Worm (Caenorhabditis elegans) whole organism, young adult: ENCODE data around the gene swan-2.

ENCODE experiments used
- C06A6.2 ChIP-seq: fragments of 200-800 bp; sonication (Bioruptor generic); conservative IDR thresholded peaks from 2 replicates; pipeline ENCODE4 v1.3.6; 2022; ENCODE audit warnings: missing genetic modification characterization, missing compliant biosample characterization
- C17E4.6 ChIP-seq: fragments of 200-800 bp; sonication (Bioruptor generic); IDR thresholded peaks from 2 replicates; pipeline ENCODE4 v1.3.6; 2022; ENCODE audit warnings: missing genetic modification reagents, missing genetic modification characterization, missing compliant biosample characterization
- F33H1.4 ChIP-seq: fragments of 200-800 bp; sonication (Bioruptor generic); IDR thresholded peaks from 2 replicates; pipeline ENCODE4 v1.3.6; 2022; ENCODE audit warnings: missing genetic modification reagents, missing genetic modification characterization, missing compliant biosample characterization
- F37B4.10 ChIP-seq: fragments of 200-800 bp; sonication (Bioruptor generic); IDR thresholded peaks from 2 replicates; pipeline ENCODE4 v1.3.6; 2022; ENCODE audit warnings: missing genetic modification characterization, missing compliant biosample characterization
- F52B5.7 ChIP-seq: sonication (generic microtip); optimal IDR thresholded peaks from 2 replicates; lab custom pipeline; 2016; ENCODE audit warnings: mild to moderate bottlenecking, missing genetic modification characterization, missing compliant biosample characterization
- K11D2.4 ChIP-seq: fragments of 200-800 bp; sonication (Bioruptor generic); IDR thresholded peaks from 2 replicates; pipeline ENCODE4 v1.3.6; 2022; ENCODE audit warnings: missing genetic modification reagents, missing genetic modification characterization, missing compliant biosample characterization
- T07F8.4 ChIP-seq: sonication (generic microtip); optimal IDR thresholded peaks from 2 replicates; lab custom pipeline; 2016; ENCODE audit warnings: mild to moderate bottlenecking, missing genetic modification characterization, moderate library complexity, missing compliant biosample characterization
- T26A5.8 ChIP-seq: sonication (generic microtip); optimal IDR thresholded peaks from 2 replicates; lab custom pipeline; 2016; ENCODE audit warnings: missing genetic modification characterization, missing compliant biosample characterization
- aptf-2 ChIP-seq: fragments of 200-800 bp; sonication (Bioruptor generic); conservative IDR thresholded peaks from 2 replicates; pipeline ENCODE4 v1.3.6; 2022; ENCODE audit warnings: missing genetic modification reagents, missing genetic modification characterization, missing compliant biosample characterization
- athp-1 ChIP-seq: sonication (generic microtip); optimal IDR thresholded peaks from 2 replicates; lab custom pipeline; 2017; ENCODE audit warnings: mild to moderate bottlenecking, missing genetic modification characterization, missing compliant biosample characterization
- ceh-27 ChIP-seq: fragments of 200-800 bp; sonication (Bioruptor generic); optimal IDR thresholded peaks from 2 replicates; lab custom pipeline; 2018; ENCODE audit warnings: mild to moderate bottlenecking, missing genetic modification characterization, moderate library complexity, missing compliant biosample characterization
- efl-1 ChIP-seq: fragments of 150-350 bp; optimal IDR thresholded peaks from 2 replicates; lab custom pipeline; 2014; ENCODE audit warnings: missing biosample characterization, missing genetic modification reagents, missing genetic modification characterization
- egl-44 ChIP-seq: fragments of 200-800 bp; sonication (Bioruptor generic); IDR thresholded peaks from 2 replicates; pipeline ENCODE4 v1.3.6; 2022; ENCODE audit warnings: missing genetic modification reagents, missing genetic modification characterization, missing compliant biosample characterization
- egrh-3 ChIP-seq: fragments of 200-800 bp; sonication (Bioruptor generic); IDR thresholded peaks from 2 replicates; pipeline ENCODE4 v1.3.6; 2022; ENCODE audit warnings: missing genetic modification reagents, missing genetic modification characterization, missing compliant biosample characterization
- ekl-4 ChIP-seq: fragments of 200-800 bp; sonication (Bioruptor generic); IDR thresholded peaks from 2 replicates; pipeline ENCODE4 v1.3.6; 2022; ENCODE audit warnings: missing genetic modification reagents, missing genetic modification characterization, missing compliant biosample characterization
- hmg-1.2 ChIP-seq: fragments of 200-800 bp; sonication (Bioruptor generic); IDR thresholded peaks from 2 replicates; pipeline ENCODE4 v1.3.6; 2022; ENCODE audit warnings: missing genetic modification reagents, missing genetic modification characterization, missing compliant biosample characterization
- lag-1 ChIP-seq: fragments of 200-800 bp; sonication (Bioruptor generic); IDR thresholded peaks from 2 replicates; pipeline ENCODE4 v1.3.6; 2022; ENCODE audit warnings: missing genetic modification reagents, missing genetic modification characterization, missing compliant biosample characterization
- let-607 ChIP-seq, 2 experiments: fragments of 200-800 bp in 1 of 2; sonication (Bioruptor generic) in 1 of 2; sonication (generic microtip) in 1 of 2; optimal IDR thresholded peaks; 2 replicates each; lab custom pipeline; 2016 to 2018; ENCODE audit warnings: mild to moderate bottlenecking in 2 of 2, missing compliant biosample characterization in 2 of 2, missing genetic modification characterization in 2 of 2, moderate library complexity in 2 of 2, missing genotype in 1 of 2
- lin-35 ChIP-seq, 3 experiments: fragments of 150-350 bp in 2 of 3; sonication (generic microtip) in 1 of 3; optimal IDR thresholded peaks; 2 replicates each; lab custom pipeline; 2014 to 2018; ENCODE audit warnings: missing biosample characterization in 3 of 3, missing genetic modification characterization in 3 of 3, missing genetic modification reagents in 3 of 3
- lsl-1 ChIP-seq: fragments of 200-800 bp; sonication (Bioruptor generic); optimal IDR thresholded peaks from 2 replicates; lab custom pipeline; 2018; ENCODE audit warnings: mild to moderate bottlenecking, missing genetic modification characterization, moderate library complexity, missing compliant biosample characterization
- madf-6 ChIP-seq: fragments of 200-800 bp; sonication (Bioruptor generic); IDR thresholded peaks from 2 replicates; pipeline ENCODE4 v1.3.6; 2022; ENCODE audit warnings: missing genetic modification reagents, missing genetic modification characterization, missing compliant biosample characterization
- madf-8 ChIP-seq: fragments of 200-800 bp; sonication (Bioruptor generic); conservative IDR thresholded peaks from 2 replicates; pipeline ENCODE4 v1.3.6; 2022; ENCODE audit warnings: missing genetic modification reagents, missing genetic modification characterization, missing compliant biosample characterization
- mcd-1 ChIP-seq: fragments of 200-800 bp; sonication (Bioruptor generic); IDR thresholded peaks from 2 replicates; pipeline ENCODE4 v1.3.6; 2022; ENCODE audit warnings: missing genetic modification reagents, missing genetic modification characterization, missing compliant biosample characterization
- mes-4 ChIP-seq: sonication (generic microtip); optimal IDR thresholded peaks from 2 replicates; lab custom pipeline; 2016; ENCODE audit warnings: missing genotype, missing genetic modification characterization, missing compliant biosample characterization
- nfya-2 ChIP-seq: fragments of 200-800 bp; sonication (Bioruptor generic); IDR thresholded peaks from 2 replicates; pipeline ENCODE4 v1.3.6; 2022; ENCODE audit warnings: missing genetic modification reagents, missing genetic modification characterization, missing compliant biosample characterization
- nfyb-1 ChIP-seq: fragments of 200-800 bp; sonication (Bioruptor generic); IDR thresholded peaks from 2 replicates; pipeline ENCODE4 v1.3.6; 2022; ENCODE audit warnings: missing genetic modification reagents, missing genetic modification characterization, missing compliant biosample characterization
- nhr-80 ChIP-seq: sonication (generic microtip); optimal IDR thresholded peaks from 2 replicates; lab custom pipeline; 2016; ENCODE audit warnings: missing genetic modification characterization, missing compliant biosample characterization
- pha-4 ChIP-seq: fragments of 150-350 bp; sonication (generic microtip); optimal IDR thresholded peaks from 2 replicates; lab custom pipeline; 2014; ENCODE audit warnings: missing biosample characterization, missing genetic modification reagents, missing genetic modification characterization
- rcor-1 ChIP-seq: fragments of 200-800 bp; sonication (Bioruptor generic); IDR thresholded peaks from 2 replicates; pipeline ENCODE4 v1.3.6; 2022; ENCODE audit warnings: missing genetic modification reagents, missing genetic modification characterization, missing compliant biosample characterization
- rec-8 ChIP-seq, 2 experiments: sonication (generic microtip); optimal IDR thresholded peaks; 2 replicates each; lab custom pipeline; 2016; ENCODE audit warnings: mild to moderate bottlenecking in 2 of 2, missing genetic modification characterization in 2 of 2, missing genetic modification reagents in 2 of 2, missing genotype in 2 of 2, missing biosample characterization in 1 of 2, missing compliant biosample characterization in 1 of 2, moderate library complexity in 1 of 2
- rpc-1 ChIP-seq, 2 experiments: fragments of 150-350 bp in 1 of 2; sonication (generic microtip) in 1 of 2; optimal IDR thresholded peaks; 2 replicates each; lab custom pipeline; 2014 to 2018; ENCODE audit warnings: missing biosample characterization in 1 of 2, missing genetic modification characterization in 1 of 2, missing genetic modification reagents in 1 of 2, missing genotype in 1 of 2
- snpc-1.1 ChIP-seq: sonication (generic microtip); optimal IDR thresholded peaks from 2 replicates; lab custom pipeline; 2017; ENCODE audit warnings: missing genetic modification characterization, mild to moderate bottlenecking, missing compliant biosample characterization, antibody characterized with exemption, moderate library complexity, missing genotype, missing genetic modification reagents; ENCODE audit not compliant: insufficient read depth
- snpc-1.3 ChIP-seq: sonication (generic microtip); optimal IDR thresholded peaks from 2 replicates; lab custom pipeline; 2017; ENCODE audit warnings: missing genetic modification characterization, mild to moderate bottlenecking, missing compliant biosample characterization, antibody characterized with exemption, moderate library complexity, missing genotype, missing genetic modification reagents; ENCODE audit not compliant: insufficient read depth
- snpc-3.4 ChIP-seq: sonication (generic microtip); optimal IDR thresholded peaks from 2 replicates; lab custom pipeline; 2017; ENCODE audit warnings: missing genetic modification characterization, mild to moderate bottlenecking, missing compliant biosample characterization, antibody characterized with exemption, moderate library complexity, missing genotype, missing genetic modification reagents
- snpc-4 ChIP-seq, 5 experiments: fragments of 150-350 bp in 1 of 5; sonication (generic microtip) in 4 of 5; optimal IDR thresholded peaks; 2 replicates each; lab custom pipeline; 2014 to 2018; ENCODE audit warnings: missing genetic modification characterization in 5 of 5, missing biosample characterization in 3 of 5, antibody characterized with exemption in 2 of 5, mild to moderate bottlenecking in 2 of 5, missing compliant biosample characterization in 2 of 5, missing genotype in 2 of 5, moderate library complexity in 2 of 5, missing genetic modification reagents in 1 of 5
- somi-1 ChIP-seq: fragments of 200-800 bp; sonication (Bioruptor generic); optimal IDR thresholded peaks from 2 replicates; lab custom pipeline; 2018; ENCODE audit warnings: mild to moderate bottlenecking, missing genetic modification characterization, missing compliant biosample characterization
- sptf-2 ChIP-seq: fragments of 200-800 bp; sonication (Bioruptor generic); optimal IDR thresholded peaks from 2 replicates; lab custom pipeline; 2018; ENCODE audit warnings: mild to moderate bottlenecking, missing genetic modification characterization, missing compliant biosample characterization
- tbp1 ChIP-seq: fragments of 200-800 bp; sonication (Bioruptor generic); optimal IDR thresholded peaks from 2 replicates; lab custom pipeline; 2018; ENCODE audit warnings: mild to moderate bottlenecking, missing genetic modification characterization, missing compliant biosample characterization
- tlf-1 ChIP-seq: fragments of 200-800 bp; sonication (Bioruptor generic); optimal IDR thresholded peaks from 2 replicates; lab custom pipeline; 2018; ENCODE audit warnings: mild to moderate bottlenecking, missing genetic modification characterization, missing compliant biosample characterization
- zfh-2 ChIP-seq: fragments of 200-800 bp; sonication (Bioruptor generic); conservative IDR thresholded peaks from 2 replicates; pipeline ENCODE4 v1.3.6; 2022; ENCODE audit warnings: missing genetic modification reagents, missing genetic modification characterization, missing compliant biosample characterization
- ztf-18 ChIP-seq: sonication (generic microtip); optimal IDR thresholded peaks from 2 replicates; lab custom pipeline; 2016; ENCODE audit warnings: missing genotype, mild to moderate bottlenecking, missing genetic modification characterization, missing compliant biosample characterization
- ztf-22 ChIP-seq: fragments of 200-800 bp; sonication (Bioruptor generic); optimal IDR thresholded peaks from 2 replicates; lab custom pipeline; 2018; ENCODE audit warnings: mild to moderate bottlenecking, missing genetic modification characterization, moderate library complexity, missing compliant biosample characterization
- ztf-26 ChIP-seq: sonication (generic microtip); optimal IDR thresholded peaks from 2 replicates; lab custom pipeline; 2017; ENCODE audit warnings: missing genetic modification characterization, missing compliant biosample characterization

swan-2 gene

DNA sequence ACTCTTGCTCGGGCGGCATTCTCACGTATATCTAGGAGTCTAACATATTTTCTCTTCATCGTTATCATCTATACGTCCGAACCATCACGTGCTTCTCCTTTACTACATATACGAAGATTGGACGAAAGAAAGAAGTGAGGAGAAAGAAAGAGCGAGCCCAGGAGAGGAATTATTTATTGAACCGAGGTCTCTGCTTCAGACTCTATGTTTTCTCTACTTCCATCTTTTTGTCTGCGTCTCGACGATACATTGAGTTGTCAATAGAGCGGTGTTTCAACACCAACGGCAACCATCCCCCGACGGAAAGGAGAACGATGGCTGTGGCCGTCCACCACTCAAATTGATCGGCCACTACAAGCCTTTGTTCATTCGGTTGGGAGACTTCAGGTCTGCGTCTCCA is 14.7 kb downstream of the swan-2 start (continued):
- TF ChIP-seq F33H1.4 (GFP tag; lab: Robert Waterston, UW) (no peak), mes-4 (no peak), efl-1 (GFP tag; lab: Kevin White, UChicago) (no peak), zfh-2 (peak; percentile 85), madf-8 (GFP tag; lab: Robert Waterston, UW) (no peak), let-607 (tag; optimal IDR thresholded peaks at IDR 0.05; lab: Kevin White, UChicago) (peak in 1 of 2 experiments; percentile 41), C17E4.6 (GFP tag; lab: Robert Waterston, UW) (no peak), ztf-22 (GFP tag; lab: Kevin White, UChicago) (no peak), K11D2.4 (GFP tag; lab: Robert Waterston, UW) (0 out of 2 replicates have a peak, but pooled peaks have one; percentile 27), madf-6 (GFP tag; lab: Robert Waterston, UW) (no peak), athp-1 (tag; lab: Kevin White, UChicago) (peak; percentile 1), egrh-3 (GFP tag; lab: Robert Waterston, UW) (no peak), snpc-1.1 (tag; lab: Kevin White, UChicago) (no peak), C06A6.2 (GFP tag; lab: Robert Waterston, UW) (no peak), nfyb-1 (GFP tag; lab: Robert Waterston, UW) (no peak), tlf-1 (GFP tag; lab: Kevin White, UChicago) (peak; percentile 26), lsl-1 (GFP tag; lab: Kevin White, UChicago) (no peak), snpc-1.3 (tag; lab: Kevin White, UChicago) (no peak), snpc-3.4 (tag; lab: Kevin White, UChicago) (no peak), pha-4 (no peak), ztf-18 (peak; percentile 48), ceh-27 (GFP tag; lab: Kevin White, UChicago) (peak; percentile 76), mcd-1 (GFP tag; lab: Robert Waterston, UW) (peak; percentile 79), aptf-2 (GFP tag; lab: Robert Waterston, UW) (no peak), sptf-2 (GFP tag; lab: Kevin White, UChicago) (no peak), egl-44 (GFP tag; lab: Robert Waterston, UW) (no peak; the same call in 1 of the 2 replicates), snpc-4 (GFP tag; optimal IDR thresholded peaks at IDR 0.05; lab: Kevin White, UChicago) (no peak), snpc-4 (tag; optimal IDR thresholded peaks at IDR 0.05; lab: Kevin White, UChicago) (peak; percentile 16 to 64 (median 48)), ekl-4 (GFP tag; lab: Robert Waterston, UW) (no peak), nfya-2 (GFP tag; lab: Robert Waterston, UW) (no peak)

ce11 chrV:13787948-13788681 is 16.0 kb downstream of the swan-2 start:
- TF ChIP-seq rcor-1 (GFP tag; lab: Robert Waterston, UW) (no peak), T07F8.4 (tag; lab: Kevin White, UChicago) (no peak), rpc-1 (optimal IDR thresholded peaks at IDR 0.05; lab: Kevin White, UChicago) (no peak), rpc-1 (tag; optimal IDR thresholded peaks at IDR 0.05; lab: Kevin White, UChicago) (no peak), T26A5.8 (tag; lab: Kevin White, UChicago) (no peak), F52B5.7 (tag; lab: Kevin White, UChicago) (no peak), somi-1 (GFP tag; lab: Kevin White, UChicago) (no peak), hmg-1.2 (no peak), K11D2.4 (GFP tag; lab: Robert Waterston, UW) (no peak), rec-8 (tag; optimal IDR thresholded peaks at IDR 0.05; lab: Kevin White, UChicago) (no peak), ztf-26 (no peak), zfh-2 (no peak), tbp1 (GFP tag; lab: Kevin White, UChicago) (no peak), F37B4.10 (no peak), lin-35 (GFP tag; optimal IDR thresholded peaks at IDR 0.05; lab: Kevin White, UChicago) (peak in 1 of 3 experiments; percentile 6), nhr-80 (tag; lab: Kevin White, UChicago) (peak; percentile 68), lag-1 (GFP tag; lab: Robert Waterston, UW) (no peak)
